Fruit fly (Drosophila melanogaster): ENCODE results near the gene trol.

trol gene

DNA sequence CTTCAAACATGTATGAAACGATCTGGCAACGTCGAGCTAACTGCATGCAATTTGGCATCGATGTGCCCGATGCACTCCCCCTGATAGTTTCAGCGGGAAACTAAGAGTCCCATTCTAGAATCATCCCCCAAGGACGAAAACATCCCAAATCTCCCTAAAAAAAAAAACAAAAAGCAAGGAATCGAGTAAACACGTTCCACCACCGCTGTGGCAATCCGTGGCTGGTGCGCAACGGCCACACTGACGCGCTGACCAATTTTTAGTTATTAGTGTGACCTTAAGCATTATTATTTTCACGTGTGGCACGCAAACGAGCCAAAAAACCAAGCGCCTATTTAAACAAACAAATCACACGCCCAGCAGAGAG, 40.5 kb upstream of the trol start, which contains the start of gene wds:
Gene wds (plus strand): TSS at position 265 of the 367 bp plus-strand sequence.
- TF ChIP-seq Tbp (GFP tag; optimal IDR thresholded peaks at IDR 0.05) (peak; percentile 42), ATbp (GFP tag; optimal IDR thresholded peaks at IDR 0.05) (no peak), cwo (GFP tag; optimal IDR thresholded peaks at IDR 0.05) (no peak), CG10267 (tag; optimal IDR thresholded peaks at IDR 0.05) (no peak), CG9797 (GFP tag; optimal IDR thresholded peaks at IDR 0.05) (peak; percentile 67), row (GFP tag; IDR thresholded peaks at IDR 0.05) (0 out of 3 replicates have a peak, but pooled peaks have one; percentile 9), CG18476 (GFP tag; optimal IDR thresholded peaks at IDR 0.05) (no peak), sqz (GFP tag; optimal IDR thresholded peaks at IDR 0.05) (no peak), CG1529 (GFP tag; optimal IDR thresholded peaks at IDR 0.05) (no peak), H15 (GFP tag; IDR thresholded peaks at IDR 0.05) (no peak), ash1 (GFP tag; optimal IDR thresholded peaks at IDR 0.05) (no peak), CG4617 (GFP tag; optimal IDR thresholded peaks at IDR 0.05; ENCODE audit: borderline replicate concordance) (peak; percentile 25), dan (GFP tag; IDR thresholded peaks at IDR 0.05) (no peak), br (optimal IDR thresholded peaks at IDR 0.05) (no peak), CG9215 (GFP tag; IDR thresholded peaks at IDR 0.05) (0 out of 2 replicates have a peak, but pooled peaks have one; percentile 5), CG14710 (tag; optimal IDR thresholded peaks at IDR 0.05) (peak; percentile 15), CG10543 (GFP tag; optimal IDR thresholded peaks at IDR 0.05) (no peak), CG10274 (GFP tag; optimal IDR thresholded peaks at IDR 0.05) (no peak), amos (GFP tag; IDR thresholded peaks at IDR 0.05; ENCODE audit: partially characterized antibody) (0 out of 2 replicates have a peak, but pooled peaks have one; percentile 27), Hr39 (optimal IDR thresholded peaks at IDR 0.05) (no peak), CG11247 (GFP tag; IDR thresholded peaks at IDR 0.05) (no peak), CoRest (tag; optimal IDR thresholded peaks at IDR 0.05) (no peak), sens (GFP tag) (peak; percentile 60), CG13287 (GFP tag; IDR thresholded peaks at IDR 0.05; ENCODE audit: partially characterized antibody) (peak; percentile 21; the same call in 1 of the 2 replicates), Hsf (GFP tag; optimal IDR thresholded peaks at IDR 0.05) (no peak), CG1233 (GFP tag; optimal IDR thresholded peaks at IDR 0.05) (no peak), Trl (optimal IDR thresholded peaks at IDR 0.05) (no peak), Trl (GFP tag; optimal IDR thresholded peaks at IDR 0.05) (no peak), Lhr (GFP tag; optimal IDR thresholded peaks at IDR 0.05) (peak; percentile 31), Dp (GFP tag; optimal IDR thresholded peaks at IDR 0.05) (peak; percentile 38), phol (tag; optimal IDR thresholded peaks at IDR 0.05) (peak; percentile 2), BEAF-32 (GFP tag; optimal IDR thresholded peaks at IDR 0.05) (peak; percentile 48), NC2β (GFP tag; optimal IDR thresholded peaks at IDR 0.05) (no peak), stc (GFP tag; IDR thresholded peaks at IDR 0.05) (no peak), CG17361 (GFP tag; IDR thresholded peaks at IDR 0.05) (0 out of 3 replicates have a peak, but pooled peaks have one; percentile 19), p53 (GFP tag; optimal IDR thresholded peaks at IDR 0.05) (no peak), Sin3A (optimal IDR thresholded peaks at IDR 0.05) (peak; percentile 68), Scr (GFP tag; IDR thresholded peaks at IDR 0.05; ENCODE audit: partially characterized antibody) (0 out of 2 replicates have a peak, but pooled peaks have one; percentile 9), MESR4 (GFP tag; optimal IDR thresholded peaks at IDR 0.05) (peak; percentile 61), Kr (GFP tag; optimal IDR thresholded peaks at IDR 0.05) (no peak), CG6654 (GFP tag; optimal IDR thresholded peaks at IDR 0.05) (no peak), stwl (tag; optimal IDR thresholded peaks at IDR 0.05) (peak; percentile 40), CG1603 (tag; optimal IDR thresholded peaks at IDR 0.05) (peak; percentile 32), Ets97D (GFP tag; optimal IDR thresholded peaks at IDR 0.05) (peak; percentile 50), CG2116 (GFP tag; optimal IDR thresholded peaks at IDR 0.05) (peak; percentile 75), Sry-δ (GFP tag; optimal IDR thresholded peaks at IDR 0.05) (peak; percentile 38), MBD-R2 (GFP tag; IDR thresholded peaks at IDR 0.05) (peak; percentile 24; the same call in 1 of the 2 replicates), pzg (GFP tag; optimal IDR thresholded peaks at IDR 0.05) (peak; percentile 45), CG33557 (GFP tag; optimal IDR thresholded peaks at IDR 0.05) (no peak), kay (GFP tag; optimal IDR thresholded peaks at IDR 0.05) (no peak), peb (GFP tag; IDR thresholded peaks at IDR 0.05) (no peak), gfzf (GFP tag; optimal IDR thresholded peaks at IDR 0.05) (peak; percentile 83)
